Worm (Caenorhabditis elegans) whole organism, L2 larva: ENCODE measurements around the gene K03H1.12.

Experiments used
- alr-1 ChIP-seq: fragments of 150-350 bp; optimal IDR thresholded peaks from 2 replicates; lab custom pipeline; 2014; ENCODE audit warnings: missing biosample characterization, missing genetic modification characterization
- blmp-1 ChIP-seq: sonication (generic microtip); optimal IDR thresholded peaks from 2 replicates; lab custom pipeline; 2017; ENCODE audit warnings: missing genetic modification characterization, mild to moderate bottlenecking, missing compliant biosample characterization, antibody characterized with exemption, moderate library complexity; ENCODE audit not compliant: insufficient read depth
- dmd-4 ChIP-seq: sonication (generic microtip); optimal IDR thresholded peaks from 2 replicates; lab custom pipeline; 2017; ENCODE audit warnings: missing biosample characterization, missing genetic modification characterization
- elt-1 ChIP-seq: fragments of 150-350 bp; optimal IDR thresholded peaks from 2 replicates; lab custom pipeline; 2014; ENCODE audit warnings: missing biosample characterization, missing genetic modification characterization
- lsy-2 ChIP-seq, 2 experiments: fragments of 150-350 bp in 1 of 2; sonication (generic microtip) in 1 of 2; optimal IDR thresholded peaks; 2 replicates each; lab custom pipeline; 2014 to 2017; ENCODE audit warnings: missing biosample characterization in 2 of 2, missing genetic modification characterization in 2 of 2
- mdl-1 ChIP-seq, 2 experiments: fragments of 150-350 bp in 1 of 2; sonication (generic microtip) in 1 of 2; optimal IDR thresholded peaks; 2 replicates each; lab custom pipeline; 2017; ENCODE audit warnings: missing biosample characterization in 2 of 2, missing genetic modification characterization in 2 of 2
- nhr-11 ChIP-seq: fragments of 150-350 bp; optimal IDR thresholded peaks from 2 replicates; lab custom pipeline; 2014; ENCODE audit warnings: missing biosample characterization, missing genetic modification characterization
- nhr-12 ChIP-seq: fragments of 150-350 bp; optimal IDR thresholded peaks from 2 replicates; lab custom pipeline; 2014; ENCODE audit warnings: missing biosample characterization, missing genetic modification characterization
- nhr-23 ChIP-seq: fragments of 150-350 bp; optimal IDR thresholded peaks from 2 replicates; lab custom pipeline; 2014; ENCODE audit warnings: missing biosample characterization, missing genetic modification reagents, missing genetic modification characterization
- snpc-4 ChIP-seq: fragments of 150-350 bp; optimal IDR thresholded peaks from 2 replicates; lab custom pipeline; 2014; ENCODE audit warnings: missing biosample characterization, missing genetic modification characterization

DNA sequence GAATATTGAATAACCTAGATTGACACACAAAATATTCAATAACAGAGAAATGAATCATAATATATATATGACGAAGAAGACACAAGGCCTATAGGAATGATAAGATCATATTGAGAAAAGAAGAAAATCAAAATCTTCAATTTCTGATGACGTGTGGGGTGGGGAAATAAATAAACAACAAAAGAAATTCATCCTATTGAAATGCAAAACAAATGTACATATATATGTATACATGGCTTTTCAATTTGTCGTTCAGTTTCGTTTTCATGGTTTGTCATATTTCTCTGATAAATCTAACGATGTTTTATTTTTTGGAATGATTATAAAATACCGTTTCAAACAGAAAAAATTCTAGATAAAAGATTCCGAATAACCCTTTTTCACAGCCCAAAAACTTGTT is 14.8 kb upstream of the K03H1.12 start, which contains the start of gene ttr-3:
- TF ChIP-seq nhr-23 (tag; lab: Kevin White, UChicago) (no peak), alr-1 (tag; lab: Kevin White, UChicago) (no peak), elt-1 (tag; lab: Kevin White, UChicago) (no peak), nhr-11 (tag; lab: Kevin White, UChicago) (no peak), dmd-4 (tag; lab: Kevin White, UChicago) (no peak), blmp-1 (no peak), lsy-2 (tag; optimal IDR thresholded peaks at IDR 0.05; lab: Kevin White, UChicago) (no peak), mdl-1 (tag; optimal IDR thresholded peaks at IDR 0.05; lab: Kevin White, UChicago) (no peak), nhr-12 (tag; lab: Kevin White, UChicago) (no peak), snpc-4 (no peak)
